Fruit fly (Drosophila melanogaster) S2 (cell line): ENCODE measurements around the gene CG14711.

Experiments used
- CG8478 ChIP-seq: fragments of >200 bp; optimal IDR thresholded peaks from 2 replicates; lab custom pipeline; 2018
- CTCF ChIP-seq, 2 experiments: fragments of >200 bp; optimal IDR thresholded peaks; 2 replicates each; lab custom pipeline; 2018

dm6 chr3R:11669017-11669953 lies 46.1 kb downstream of the CG14711 start:
- TF ChIP-seq CG8478 (lab: Kevin White, UChicago) = no peak
- no peak for TF ChIP-seq CTCF (optimal IDR thresholded peaks at IDR 0.05; lab: Kevin White, UChicago)
